Worm (Caenorhabditis elegans) whole organism, L4 larva: ENCODE data around the gene dct-18.

Experiments used
- aly-2 ChIP-seq: sonication (generic microtip); optimal IDR thresholded peaks from 2 replicates; lab custom pipeline; 2018; ENCODE audit warnings: missing biosample characterization, missing genetic modification characterization
- ceh-82 ChIP-seq: sonication (generic microtip); optimal IDR thresholded peaks from 2 replicates; lab custom pipeline; 2017; ENCODE audit warnings: missing biosample characterization, missing genetic modification characterization
- jun-1 ChIP-seq: fragments of 150-350 bp; optimal IDR thresholded peaks from 2 replicates; lab custom pipeline; 2014; ENCODE audit warnings: missing biosample characterization, missing genetic modification reagents, missing genetic modification characterization
- mep-1 ChIP-seq: fragments of 150-350 bp; sonication (generic microtip); optimal IDR thresholded peaks from 3 replicates; lab custom pipeline; 2014; ENCODE audit warnings: missing biosample characterization, missing genetic modification characterization
- nhr-237 ChIP-seq: sonication (generic microtip); optimal IDR thresholded peaks from 2 replicates; lab custom pipeline; 2017; ENCODE audit warnings: missing biosample characterization, missing genetic modification characterization
- nhr-48 ChIP-seq: sonication (generic microtip); optimal IDR thresholded peaks from 2 replicates; lab custom pipeline; 2016; ENCODE audit warnings: mild to moderate bottlenecking, missing genetic modification characterization, missing compliant biosample characterization
- nhr-76 ChIP-seq: fragments of 150-350 bp; optimal IDR thresholded peaks from 2 replicates; lab custom pipeline; 2014; ENCODE audit warnings: missing biosample characterization, missing genetic modification characterization
- pha-4 ChIP-seq, 2 experiments: fragments of 150-350 bp in 1 of 2; fragments of 200-800 bp in 1 of 2; sonication (Bioruptor generic) in 1 of 2; IDR thresholded peaks in 1 of 2; optimal IDR thresholded peaks in 1 of 2; 2 replicates each; pipeline versions ENCODE4 v1.3.6 to Lab custom; 2014 to 2022; ENCODE audit warnings: missing genetic modification characterization in 2 of 2, missing genetic modification reagents in 2 of 2, missing biosample characterization in 1 of 2, missing compliant biosample characterization in 1 of 2
- snpc-4 ChIP-seq: fragments of 150-350 bp; optimal IDR thresholded peaks from 2 replicates; lab custom pipeline; 2014; ENCODE audit warnings: missing biosample characterization, missing genetic modification characterization
- unc-39 ChIP-seq: sonication (generic microtip); optimal IDR thresholded peaks from 2 replicates; lab custom pipeline; 2017; ENCODE audit warnings: missing biosample characterization, missing genetic modification characterization
- vab-7 ChIP-seq: fragments of 200-800 bp; sonication (Bioruptor generic); IDR thresholded peaks from 2 replicates; pipeline ENCODE4 v1.3.6; 2022; ENCODE audit warnings: missing genetic modification reagents, missing genetic modification characterization, missing compliant biosample characterization

ce11 chrII:12888471-12888870 lies 43.2 kb upstream of the dct-18 start, which contains the start of gene F35C5.3:
- no peak for TF ChIP-seq aly-2 (tag; lab: Kevin White, UChicago)
- TF ChIP-seq mep-1: no peak
- no peak for TF ChIP-seq nhr-237
- TF ChIP-seq unc-39 (tag; lab: Kevin White, UChicago): no peak
- no peak for TF ChIP-seq jun-1 (tag; lab: Kevin White, UChicago)
- TF ChIP-seq vab-7 (GFP tag; lab: Robert Waterston, UW): no peak
- TF ChIP-seq pha-4 (GFP tag; IDR thresholded peaks at IDR 0.05; lab: Robert Waterston, UW): no peak
- TF ChIP-seq pha-4 (tag; optimal IDR thresholded peaks at IDR 0.05; lab: Kevin White, UChicago): no peak
- no peak for TF ChIP-seq nhr-48
- no peak for TF ChIP-seq snpc-4 (tag; lab: Kevin White, UChicago)
- no peak for TF ChIP-seq ceh-82 (tag; lab: Kevin White, UChicago)
- no peak for TF ChIP-seq nhr-76
